Worm (Caenorhabditis elegans): Measurements from ENCODE around the gene C34H4.2.

DNA sequence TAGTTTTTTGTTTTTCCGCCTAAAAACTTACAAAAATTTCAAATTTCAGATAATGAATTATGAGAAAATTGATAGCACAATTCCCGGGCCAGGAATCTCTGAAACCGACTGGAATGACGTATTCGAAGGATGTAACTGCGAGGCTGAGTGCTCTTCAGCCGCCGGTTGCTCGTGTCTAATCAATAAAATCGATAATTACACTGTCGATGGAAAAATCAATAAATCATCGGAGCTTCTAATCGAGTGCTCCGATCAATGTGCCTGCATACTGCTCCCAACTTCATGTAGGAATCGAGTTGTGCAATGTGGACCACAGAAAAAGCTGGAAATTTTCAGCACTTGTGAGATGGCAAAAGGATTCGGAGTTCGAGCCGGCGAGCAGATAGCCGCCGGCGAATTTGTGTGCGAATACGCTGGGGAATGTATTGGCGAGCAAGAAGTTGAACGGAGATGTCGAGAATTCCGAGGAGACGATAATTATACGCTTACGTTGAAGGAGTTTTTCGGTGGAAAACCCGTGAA is 49.4 kb downstream of the C34H4.2 start:
- TF ChIP-seq nhr-71 (tag; optimal IDR thresholded peaks at IDR 0.05): no peak
- TF ChIP-seq zag-1 (tag; optimal IDR thresholded peaks at IDR 0.05): no peak
- no peak for TF ChIP-seq lin-14 (GFP tag; optimal IDR thresholded peaks at IDR 0.05)
- TF ChIP-seq C16A3.4 (tag; optimal IDR thresholded peaks at IDR 0.05): no peak
- TF ChIP-seq pqm-1 (tag; optimal IDR thresholded peaks at IDR 0.05): no peak
- no peak for TF ChIP-seq aly-2 (tag; optimal IDR thresholded peaks at IDR 0.05)
- no peak for TF ChIP-seq skn-1 (tag; optimal IDR thresholded peaks at IDR 0.05)
- no peak for TF ChIP-seq dsc-1 (tag; optimal IDR thresholded peaks at IDR 0.05)
- no peak for TF ChIP-seq fkh-10 (GFP tag; optimal IDR thresholded peaks at IDR 0.05)
- no peak for TF ChIP-seq blmp-1 (tag; optimal IDR thresholded peaks at IDR 0.05)
